Fruit fly (Drosophila melanogaster) whole organism, embryonic: ENCODE measurements around the gene ppk20.

Experiments
- CG10267 ChIP-seq: fragments of 200-800 bp; sonication (Bioruptor generic); optimal IDR thresholded peaks from 2 replicates; lab custom pipeline; 2018; ENCODE audit warnings: missing biosample characterization, mild to moderate bottlenecking, missing genetic modification characterization, moderate library complexity
- CG10979 ChIP-seq: fragments of 200-800 bp; sonication (Bioruptor generic); optimal IDR thresholded peaks from 2 replicates; lab custom pipeline; 2018; ENCODE audit warnings: missing biosample characterization, mild to moderate bottlenecking, missing genetic modification characterization, moderate library complexity
- CG12219 ChIP-seq: fragments of 200-800 bp; sonication (Bioruptor generic); optimal IDR thresholded peaks from 3 replicates; lab custom pipeline; 2018; ENCODE audit warnings: missing biosample characterization, mild to moderate bottlenecking, missing genetic modification characterization
- CG13894 ChIP-seq: fragments of 200-800 bp; sonication (Bioruptor generic); optimal IDR thresholded peaks from 3 replicates; lab custom pipeline; 2018; ENCODE audit warnings: missing biosample characterization, mild to moderate bottlenecking, missing genetic modification characterization, moderate library complexity
- CG14710 ChIP-seq: fragments of 200-800 bp; sonication (Bioruptor generic); optimal IDR thresholded peaks from 3 replicates; lab custom pipeline; 2019; ENCODE audit warnings: missing biosample characterization, mild to moderate bottlenecking, missing genetic modification characterization, moderate library complexity
- CG15696 ChIP-seq: fragments of 200-800 bp; sonication (Bioruptor generic); optimal IDR thresholded peaks from 2 replicates; lab custom pipeline; 2019; ENCODE audit warnings: missing biosample characterization, mild to moderate bottlenecking, missing genetic modification characterization, moderate library complexity
- CG1603 ChIP-seq: fragments of 200-800 bp; sonication (Bioruptor generic); optimal IDR thresholded peaks from 2 replicates; lab custom pipeline; 2019; ENCODE audit warnings: missing biosample characterization, mild to moderate bottlenecking, missing genetic modification characterization, moderate library complexity
- CG17829 ChIP-seq: fragments of 200-800 bp; optimal IDR thresholded peaks from 2 replicates; lab custom pipeline; 2019; ENCODE audit warnings: missing biosample characterization, mild to moderate bottlenecking, missing genetic modification characterization, moderate library complexity
- CG18011 ChIP-seq: fragments of 200-800 bp; sonication (Bioruptor generic); optimal IDR thresholded peaks from 2 replicates; lab custom pipeline; 2017; ENCODE audit warnings: missing biosample characterization, missing genetic modification characterization, mild to moderate bottlenecking, moderate library complexity, missing genotype
- CG34422 ChIP-seq: fragments of 200-800 bp; sonication (Bioruptor generic); IDR thresholded peaks from 3 replicates; pipeline ENCODE4 v1.3.6; 2022; ENCODE audit warnings: missing biosample characterization, missing genetic modification characterization
- CG3838 ChIP-seq: fragments of 200-800 bp; sonication (Bioruptor generic); optimal IDR thresholded peaks from 3 replicates; lab custom pipeline; 2016; ENCODE audit warnings: missing biosample characterization, missing genetic modification characterization
- CG4360 ChIP-seq: fragments of 200-800 bp; sonication (Bioruptor generic); IDR thresholded peaks from 2 replicates; pipeline ENCODE4 v1.3.6; 2022; ENCODE audit warnings: missing biosample characterization, missing genetic modification characterization
- CG6272 ChIP-seq: fragments of 200-800 bp; sonication (Bioruptor generic); IDR thresholded peaks from 2 replicates; pipeline ENCODE4 v1.3.6; 2022; ENCODE audit warnings: missing biosample characterization, missing genetic modification characterization
- CG8765 ChIP-seq: fragments of 200-800 bp; sonication (Bioruptor generic); IDR thresholded peaks from 2 replicates; pipeline ENCODE4 v1.3.6; 2022; ENCODE audit warnings: missing biosample characterization, missing genetic modification characterization
- CG9215 ChIP-seq: fragments of 200-800 bp; sonication (Bioruptor generic); IDR thresholded peaks from 2 replicates; pipeline ENCODE4 v1.3.6; 2022; ENCODE audit warnings: missing biosample characterization, missing genetic modification characterization
- CG9797 ChIP-seq: fragments of 200-800 bp; sonication (Bioruptor generic); optimal IDR thresholded peaks from 3 replicates; lab custom pipeline; 2018; ENCODE audit warnings: missing biosample characterization, mild to moderate bottlenecking, missing genetic modification characterization
- Chrac-16 ChIP-seq: fragments of 200-800 bp; sonication (Bioruptor generic); optimal IDR thresholded peaks from 3 replicates; lab custom pipeline; 2016; ENCODE audit warnings: missing biosample characterization, missing genetic modification characterization
- Dad ChIP-seq: fragments of 200-800 bp; sonication (Bioruptor generic); optimal IDR thresholded peaks from 3 replicates; lab custom pipeline; 2016; ENCODE audit warnings: missing biosample characterization, missing genetic modification characterization
- E2f1 ChIP-seq: fragments of 200-800 bp; sonication (Bioruptor generic); IDR thresholded peaks from 2 replicates; pipeline ENCODE4 v1.3.6; 2022; ENCODE audit warnings: missing biosample characterization, missing genetic modification characterization
- Elba2 ChIP-seq: fragments of 200-800 bp; sonication (Bioruptor generic); optimal IDR thresholded peaks from 3 replicates; lab custom pipeline; 2016; ENCODE audit warnings: missing biosample characterization, missing genetic modification characterization
- Gsc ChIP-seq: fragments of 200-800 bp; sonication (Bioruptor generic); IDR thresholded peaks from 2 replicates; pipeline ENCODE4 v1.3.6; 2022; ENCODE audit warnings: missing biosample characterization, missing genetic modification characterization
- H15 ChIP-seq: fragments of 200-800 bp; sonication (Bioruptor generic); IDR thresholded peaks from 3 replicates; pipeline ENCODE4 v1.3.6; 2022; ENCODE audit warnings: missing biosample characterization, missing genetic modification characterization
- HLH54F ChIP-seq: fragments of 200-800 bp; sonication (Bioruptor generic); optimal IDR thresholded peaks from 3 replicates; lab custom pipeline; 2016; ENCODE audit warnings: missing biosample characterization, missing genetic modification characterization
- Hmx ChIP-seq: fragments of 200-800 bp; sonication (Bioruptor generic); optimal IDR thresholded peaks from 2 replicates; lab custom pipeline; 2016; ENCODE audit warnings: missing biosample characterization, missing genetic modification characterization
- Hr39 ChIP-seq: fragments of >200 bp; optimal IDR thresholded peaks from 2 replicates; lab custom pipeline; 2017
- Mrtf ChIP-seq: fragments of 200-800 bp; sonication (Bioruptor generic); IDR thresholded peaks from 3 replicates; pipeline ENCODE4 v1.3.6; 2022; ENCODE audit warnings: missing biosample characterization, missing genetic modification characterization
- Nf-YA ChIP-seq: fragments of 200-800 bp; sonication (Bioruptor generic); IDR thresholded peaks from 2 replicates; pipeline ENCODE4 v1.3.6; 2022; ENCODE audit warnings: missing biosample characterization, missing genetic modification characterization
- Nf-YB ChIP-seq: fragments of 200-800 bp; sonication (Bioruptor generic); optimal IDR thresholded peaks from 3 replicates; lab custom pipeline; 2019; ENCODE audit warnings: missing biosample characterization, mild to moderate bottlenecking, missing genetic modification characterization, moderate library complexity
- Sry-δ ChIP-seq: fragments of 200-800 bp; sonication (Bioruptor generic); optimal IDR thresholded peaks from 2 replicates; lab custom pipeline; 2016; ENCODE audit warnings: missing biosample characterization, missing genetic modification characterization
- Xbp1 ChIP-seq: fragments of 200-800 bp; sonication (Bioruptor generic); optimal IDR thresholded peaks from 3 replicates; lab custom pipeline; 2016; ENCODE audit warnings: missing biosample characterization, mild to moderate bottlenecking, missing genetic modification characterization
- YL-1 ChIP-seq: fragments of 200-800 bp; sonication (Bioruptor generic); optimal IDR thresholded peaks from 3 replicates; lab custom pipeline; 2017; ENCODE audit warnings: missing biosample characterization, mild to moderate bottlenecking, missing genetic modification characterization
- ab ChIP-seq: fragments of 200-800 bp; sonication (Bioruptor generic); optimal IDR thresholded peaks from 2 replicates; lab custom pipeline; 2016; ENCODE audit warnings: missing biosample characterization, missing genetic modification characterization
- al ChIP-seq: fragments of 200-800 bp; sonication (Bioruptor generic); IDR thresholded peaks from 2 replicates; pipeline ENCODE4 v1.3.6; 2022; ENCODE audit warnings: missing biosample characterization, missing genetic modification characterization
- ara ChIP-seq: fragments of 200-800 bp; sonication (Bioruptor generic); IDR thresholded peaks from 2 replicates; pipeline ENCODE4 v1.3.6; 2022; ENCODE audit warnings: missing biosample characterization, missing genetic modification characterization
- ash1 ChIP-seq: fragments of 200-800 bp; sonication (Bioruptor generic); optimal IDR thresholded peaks from 2 replicates; lab custom pipeline; 2018; ENCODE audit warnings: missing biosample characterization, mild to moderate bottlenecking, missing genetic modification characterization
- btn ChIP-seq: fragments of 200-800 bp; sonication (Bioruptor generic); optimal IDR thresholded peaks from 2 replicates; lab custom pipeline; 2016; ENCODE audit warnings: missing biosample characterization, missing genetic modification characterization
- cas ChIP-seq: fragments of 200-800 bp; sonication (Bioruptor generic); IDR thresholded peaks from 2 replicates; pipeline ENCODE4 v1.3.6; 2022; ENCODE audit warnings: missing biosample characterization, missing genetic modification characterization
- croc ChIP-seq: fragments of 200-800 bp; sonication (Bioruptor generic); conservative IDR thresholded peaks from 3 replicates; pipeline ENCODE4 v1.3.6; 2022; ENCODE audit warnings: missing biosample characterization, missing genetic modification characterization
- ftz-f1 ChIP-seq: fragments of 200-800 bp; sonication (Bioruptor generic); optimal IDR thresholded peaks from 2 replicates; lab custom pipeline; 2016; ENCODE audit warnings: missing biosample characterization, missing genetic modification characterization
- gce ChIP-seq: fragments of 200-800 bp; sonication (Bioruptor generic); IDR thresholded peaks from 3 replicates; pipeline ENCODE4 v1.3.6; 2022; ENCODE audit warnings: missing biosample characterization, missing genetic modification characterization
- gem ChIP-seq: fragments of 200-800 bp; sonication (Bioruptor generic); optimal IDR thresholded peaks from 2 replicates; lab custom pipeline; 2019; ENCODE audit warnings: missing biosample characterization, mild to moderate bottlenecking, missing genetic modification characterization, moderate library complexity
- gsb-n ChIP-seq: fragments of 200-800 bp; sonication (Bioruptor generic); optimal IDR thresholded peaks from 3 replicates; lab custom pipeline; 2018; ENCODE audit warnings: missing biosample characterization, mild to moderate bottlenecking, missing genetic modification characterization
- nmo ChIP-seq: fragments of 200-800 bp; sonication (Bioruptor generic); optimal IDR thresholded peaks from 2 replicates; lab custom pipeline; 2018; ENCODE audit warnings: missing biosample characterization, mild to moderate bottlenecking, missing genetic modification characterization, moderate library complexity
- pb ChIP-seq: fragments of 200-800 bp; sonication (Bioruptor generic); optimal IDR thresholded peaks from 3 replicates; lab custom pipeline; 2016; ENCODE audit warnings: missing biosample characterization, missing genetic modification characterization
- prd ChIP-seq, 3 experiments: fragments of >200 bp in 2 of 3; fragments of 200-800 bp in 1 of 3; sonication (Bioruptor generic) in 1 of 3; optimal IDR thresholded peaks in 2 of 3; IDR thresholded peaks in 1 of 3; 2 replicates in 2 of 3; 3 replicates in 1 of 3; pipeline versions ENCODE4 v1.3.6 to Lab custom; 2017 to 2022; ENCODE audit warnings: missing biosample characterization in 1 of 3, missing genetic modification characterization in 1 of 3
- row ChIP-seq: fragments of 200-800 bp; sonication (Bioruptor generic); IDR thresholded peaks from 3 replicates; pipeline ENCODE4 v1.3.6; 2022; ENCODE audit warnings: missing biosample characterization, missing genetic modification characterization
- sens ChIP-seq: fragments of 200-800 bp; sonication (Bioruptor generic); peaks from one replicate; lab custom pipeline; 2016; ENCODE audit warnings: missing biosample characterization, missing genetic modification characterization
- sim ChIP-seq: fragments of 200-800 bp; sonication (Bioruptor generic); IDR thresholded peaks from 2 replicates; pipeline ENCODE4 v1.3.6; 2022; ENCODE audit warnings: missing biosample characterization, missing genetic modification characterization
- sisA ChIP-seq: fragments of 200-800 bp; sonication (Bioruptor generic); IDR thresholded peaks from 2 replicates; pipeline ENCODE4 v1.3.6; 2022; ENCODE audit warnings: missing biosample characterization, missing genetic modification characterization
- slbo ChIP-seq: fragments of 200-800 bp; sonication (Bioruptor generic); IDR thresholded peaks from 2 replicates; pipeline ENCODE4 v1.3.6; 2022; ENCODE audit warnings: missing biosample characterization, missing genetic modification characterization
- sqz ChIP-seq: fragments of 200-800 bp; sonication (Bioruptor generic); optimal IDR thresholded peaks from 3 replicates; lab custom pipeline; 2018; ENCODE audit warnings: missing biosample characterization, mild to moderate bottlenecking, missing genetic modification characterization
- vvl ChIP-seq: fragments of 200-800 bp; sonication (Bioruptor generic); IDR thresholded peaks from 2 replicates; pipeline ENCODE4 v1.3.6; 2022; ENCODE audit warnings: missing biosample characterization, missing genetic modification characterization
- yki ChIP-seq: fragments of >200 bp; optimal IDR thresholded peaks from 3 replicates; lab custom pipeline; 2018

ppk20 gene

DNA sequence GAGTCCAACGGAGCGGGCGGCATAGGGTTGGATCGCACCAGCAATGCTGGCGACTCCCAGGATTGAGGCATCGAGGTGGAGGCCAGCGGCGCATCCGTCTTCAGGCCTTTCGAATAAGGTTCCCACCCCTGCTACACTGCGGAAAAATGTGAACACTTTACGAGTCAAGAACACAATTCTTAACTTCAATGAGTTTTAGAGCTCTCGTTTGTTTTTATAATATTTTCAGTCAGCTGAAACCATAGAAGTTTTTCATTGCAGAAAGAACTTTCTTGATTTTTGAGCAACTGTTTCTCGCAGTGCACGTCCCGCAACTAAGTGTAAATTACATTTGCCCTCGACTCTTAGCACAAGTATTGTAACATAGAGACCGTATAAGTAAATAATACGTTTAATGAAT, 27.7 kb upstream of the ppk20 start (continued):
- no peak for TF ChIP-seq pb (GFP tag; lab: Kevin White, UChicago)
- no peak for TF ChIP-seq Gsc (GFP tag; lab: Robert Waterston, UW)
- no peak for TF ChIP-seq Mrtf (GFP tag; lab: Robert Waterston, UW)
- TF ChIP-seq YL-1 (GFP tag; lab: Kevin White, UChicago): no peak
- TF ChIP-seq CG17829 (tag; lab: Kevin White, UChicago): peak; percentile 37
- no peak for TF ChIP-seq cas (GFP tag; lab: Robert Waterston, UW)
- no peak for TF ChIP-seq slbo
- no peak for TF ChIP-seq sim (GFP tag; lab: Robert Waterston, UW)
- peak; percentile 61; the same call in 1 of the 2 replicates for TF ChIP-seq CG8765 (GFP tag; lab: Robert Waterston, UW)
- 0 out of 2 replicates have a peak, but pooled peaks have one; percentile 15 for TF ChIP-seq CG4360 (GFP tag; lab: Robert Waterston, UW)
- peak; percentile 33; the same call in 2 of the 3 replicates for TF ChIP-seq row (GFP tag; lab: Robert Waterston, UW)
- TF ChIP-seq sqz (GFP tag; lab: Kevin White, UChicago): no peak
- TF ChIP-seq ash1 (GFP tag; lab: Kevin White, UChicago): no peak
- TF ChIP-seq CG9797 (GFP tag; lab: Kevin White, UChicago): no peak
- no peak for TF ChIP-seq btn (GFP tag; lab: Kevin White, UChicago)
- TF ChIP-seq ftz-f1 (GFP tag; lab: Kevin White, UChicago): no peak
- peak; percentile 38 for TF ChIP-seq CG14710 (tag; lab: Kevin White, UChicago)
- peak; percentile 14 for TF ChIP-seq nmo (GFP tag; lab: Kevin White, UChicago)
- TF ChIP-seq Xbp1 (GFP tag; lab: Kevin White, UChicago): peak; percentile 23
- no peak for TF ChIP-seq Hmx (GFP tag; lab: Kevin White, UChicago)
- no peak; the same call in 1 of the 3 replicates for TF ChIP-seq croc
- TF ChIP-seq Hr39 (lab: Kevin White, UChicago): no peak
- no peak for TF ChIP-seq Dad (GFP tag; lab: Kevin White, UChicago)
- TF ChIP-seq gsb-n (tag; lab: Kevin White, UChicago): peak; percentile 14
- peak; percentile 34 for TF ChIP-seq Chrac-16 (GFP tag; lab: Kevin White, UChicago)
- TF ChIP-seq CG1603: peak; percentile 63
- no peak for TF ChIP-seq CG12219
- TF ChIP-seq ara (GFP tag; lab: Robert Waterston, UW): peak; percentile 38; the same call in 1 of the 2 replicates
- no peak for TF ChIP-seq CG6272 (GFP tag; lab: Robert Waterston, UW)
- TF ChIP-seq CG18011: no peak
- peak; percentile 55 for TF ChIP-seq gem (tag; lab: Kevin White, UChicago)
- TF ChIP-seq H15: no peak
- peak; percentile 42 for TF ChIP-seq CG10267
- TF ChIP-seq CG3838 (GFP tag; lab: Kevin White, UChicago): no peak
- no peak for TF ChIP-seq CG13894 (tag; lab: Kevin White, UChicago)
- TF ChIP-seq al (GFP tag; lab: Robert Waterston, UW): no peak
- peak; percentile 65 for TF ChIP-seq CG10979
- TF ChIP-seq sens (GFP tag; lab: Kevin White, UChicago): peak; percentile 89
- no peak for TF ChIP-seq CG9215 (GFP tag; lab: Robert Waterston, UW)
- peak; percentile 58 for TF ChIP-seq CG15696 (tag; lab: Kevin White, UChicago)
- no peak for TF ChIP-seq yki (lab: Kevin White, UChicago)
- TF ChIP-seq Nf-YB (GFP tag; lab: Kevin White, UChicago): peak; percentile 17
- no peak for TF ChIP-seq E2f1 (GFP tag; lab: Robert Waterston, UW)
- TF ChIP-seq CG34422: 0 out of 3 replicates have a peak, but pooled peaks have one; percentile 11
- TF ChIP-seq Sry-δ (GFP tag; lab: Kevin White, UChicago): no peak
- TF ChIP-seq HLH54F: no peak
- TF ChIP-seq gce: no peak
- no peak for TF ChIP-seq prd (optimal IDR thresholded peaks at IDR 0.05; lab: Kevin White, UChicago)
- peak; percentile 79 for TF ChIP-seq prd (GFP tag; IDR thresholded peaks at IDR 0.05; lab: Robert Waterston, UW)
- TF ChIP-seq sisA (GFP tag; lab: Robert Waterston, UW): peak; percentile 34
- TF ChIP-seq Elba2 (GFP tag; lab: Kevin White, UChicago): peak; percentile 40
- no peak for TF ChIP-seq Nf-YA
- no peak for TF ChIP-seq ab (GFP tag; lab: Kevin White, UChicago)
- TF ChIP-seq vvl (GFP tag; lab: Robert Waterston, UW): 0 out of 2 replicates have a peak, but pooled peaks have one; percentile 22
